Worm (Caenorhabditis elegans) whole organism, L1 larva: ENCODE results near the gene str-230.
A peak's percentile ranks its signal among the peaks of the same experiment; 100 is the strongest.

Experiments used
- C04F5.9 ChIP-seq: sonication (generic microtip); optimal IDR thresholded peaks from 2 replicates; lab custom pipeline; 2016; ENCODE audit warnings: missing genetic modification characterization, missing compliant biosample characterization
- C16A3.4 ChIP-seq: fragments of 150-350 bp; optimal IDR thresholded peaks from 2 replicates; lab custom pipeline; 2014; ENCODE audit warnings: missing biosample characterization, missing genetic modification characterization
- aha-1 ChIP-seq: fragments of 150-350 bp; optimal IDR thresholded peaks from 2 replicates; lab custom pipeline; 2014; ENCODE audit warnings: missing biosample characterization, missing genetic modification characterization
- aly-2 ChIP-seq: fragments of 150-350 bp; optimal IDR thresholded peaks from 2 replicates; lab custom pipeline; 2014; ENCODE audit warnings: missing biosample characterization, missing genetic modification characterization
- ama-1 ChIP-seq: fragments of 150-350 bp; optimal IDR thresholded peaks from 2 replicates; lab custom pipeline; 2014
- ceh-8 ChIP-seq: fragments of 200-800 bp; sonication (Bioruptor generic); optimal IDR thresholded peaks from 2 replicates; lab custom pipeline; 2018; ENCODE audit warnings: mild to moderate bottlenecking, missing genetic modification characterization, moderate library complexity, missing compliant biosample characterization
- ceh-82 ChIP-seq, 3 experiments: fragments of 150-350 bp in 1 of 3; sonication (generic microtip) in 2 of 3; optimal IDR thresholded peaks; 2 replicates each; lab custom pipeline; 2014 to 2017; ENCODE audit warnings: missing biosample characterization in 3 of 3, missing genetic modification characterization in 3 of 3
- ceh-90 ChIP-seq: sonication (generic microtip); optimal IDR thresholded peaks from 2 replicates; lab custom pipeline; 2016; ENCODE audit warnings: missing genetic modification characterization, missing compliant biosample characterization
- efl-1 ChIP-seq, 4 experiments: fragments of 150-350 bp; optimal IDR thresholded peaks in 3 of 4; peaks in 1 of 4; 1 replicate in 1 of 4; 2 replicates in 3 of 4; lab custom pipeline; 2014; ENCODE audit warnings: missing biosample characterization in 2 of 4, missing genetic modification characterization in 2 of 4, missing genetic modification reagents in 2 of 4
- egl-27 ChIP-seq, 2 experiments: fragments of 150-350 bp in 1 of 2; sonication (generic microtip); optimal IDR thresholded peaks; 3 replicates each; lab custom pipeline; 2017 to 2018; ENCODE audit warnings: missing biosample characterization in 2 of 2, missing genetic modification characterization in 2 of 2, missing genetic modification reagents in 2 of 2
- elt-2 ChIP-seq: sonication (generic microtip); optimal IDR thresholded peaks from 2 replicates; lab custom pipeline; 2016; ENCODE audit warnings: missing genetic modification characterization, mild to moderate bottlenecking, inconsistent platforms, missing compliant biosample characterization, missing genetic modification reagents
- elt-3 ChIP-seq, 6 experiments: fragments of 150-350 bp in 1 of 6; sonication (generic microtip); optimal IDR thresholded peaks; 2 replicates each; lab custom pipeline; 2017 to 2018; ENCODE audit warnings: missing biosample characterization in 6 of 6, missing genetic modification characterization in 6 of 6, inconsistent platforms in 1 of 6
- fkh-10 ChIP-seq: sonication (generic microtip); optimal IDR thresholded peaks from 2 replicates; lab custom pipeline; 2017; ENCODE audit warnings: missing biosample characterization, missing genetic modification reagents, missing genetic modification characterization
- grh-1 ChIP-seq: fragments of 200-800 bp; sonication (Bioruptor generic); IDR thresholded peaks from 2 replicates; pipeline ENCODE4 v1.3.6; 2022; ENCODE audit warnings: missing genetic modification reagents, missing genetic modification characterization, missing compliant biosample characterization
- hlh-17 ChIP-seq: fragments of 200-800 bp; sonication (Bioruptor generic); optimal IDR thresholded peaks from 2 replicates; lab custom pipeline; 2018; ENCODE audit warnings: missing genetic modification characterization, mild to moderate bottlenecking, missing compliant biosample characterization, moderate library complexity, borderline replicate concordance
- hpl-2 ChIP-seq: fragments of 150-350 bp; optimal IDR thresholded peaks from 2 replicates; lab custom pipeline; 2014; ENCODE audit warnings: missing biosample characterization, missing genetic modification reagents, missing genetic modification characterization
- irx-1 ChIP-seq: sonication (generic microtip); optimal IDR thresholded peaks from 2 replicates; lab custom pipeline; 2016; ENCODE audit warnings: missing genetic modification characterization, missing compliant biosample characterization
- isw-1 ChIP-seq: fragments of 200-800 bp; sonication (Bioruptor generic); IDR thresholded peaks from 2 replicates; pipeline ENCODE4 v1.3.6; 2022; ENCODE audit warnings: missing genetic modification characterization, missing compliant biosample characterization
- jun-1 ChIP-seq: fragments of 150-350 bp; optimal IDR thresholded peaks from 2 replicates; lab custom pipeline; 2014; ENCODE audit warnings: missing biosample characterization, missing genetic modification reagents, missing genetic modification characterization
- lin-13 ChIP-seq: fragments of 150-350 bp; optimal IDR thresholded peaks from 2 replicates; lab custom pipeline; 2014; ENCODE audit warnings: missing biosample characterization, missing genetic modification reagents, missing genetic modification characterization
- lin-14 ChIP-seq: fragments of 200-800 bp; sonication (Bioruptor generic); optimal IDR thresholded peaks from 2 replicates; lab custom pipeline; 2018; ENCODE audit warnings: mild to moderate bottlenecking, missing genetic modification characterization, moderate library complexity, missing compliant biosample characterization
- lin-15B ChIP-seq: fragments of 150-350 bp; sonication (generic microtip); optimal IDR thresholded peaks from 3 replicates; lab custom pipeline; 2014; ENCODE audit warnings: missing biosample characterization, missing genetic modification characterization
- lin-35 ChIP-seq, 2 experiments: fragments of 150-350 bp; optimal IDR thresholded peaks; 2 replicates each; lab custom pipeline; 2014; ENCODE audit warnings: missing biosample characterization in 2 of 2, missing genetic modification characterization in 2 of 2, missing genetic modification reagents in 2 of 2
- lin-39 ChIP-seq: fragments of 150-350 bp; optimal IDR thresholded peaks from 2 replicates; lab custom pipeline; 2014; ENCODE audit warnings: missing biosample characterization, missing genetic modification reagents, missing genetic modification characterization
- lsy-2 ChIP-seq, 2 experiments: fragments of 150-350 bp; optimal IDR thresholded peaks; 2 replicates each; lab custom pipeline; 2014; ENCODE audit warnings: missing biosample characterization in 2 of 2, missing genetic modification characterization in 2 of 2
- mab-9 ChIP-seq: fragments of 200-800 bp; sonication (Bioruptor generic); IDR thresholded peaks from 2 replicates; pipeline ENCODE4 v1.3.6; 2022; ENCODE audit warnings: missing genetic modification reagents, missing genetic modification characterization, missing compliant biosample characterization
- mdl-1 ChIP-seq, 2 experiments: fragments of 150-350 bp; optimal IDR thresholded peaks; 2 replicates each; lab custom pipeline; 2014 to 2017; ENCODE audit warnings: missing biosample characterization in 2 of 2, missing genetic modification characterization in 2 of 2, inconsistent platforms in 1 of 2
- nhr-19 ChIP-seq: fragments of 200-800 bp; sonication (Bioruptor generic); conservative IDR thresholded peaks from 2 replicates; pipeline ENCODE4 v1.3.6; 2022; ENCODE audit warnings: missing genetic modification characterization, missing compliant biosample characterization
- nhr-20 ChIP-seq: sonication (generic microtip); optimal IDR thresholded peaks from 2 replicates; lab custom pipeline; 2016; ENCODE audit warnings: mild to moderate bottlenecking, missing genetic modification characterization, missing compliant biosample characterization
- nhr-71 ChIP-seq: sonication (generic microtip); optimal IDR thresholded peaks from 2 replicates; lab custom pipeline; 2016; ENCODE audit warnings: mild to moderate bottlenecking, missing genetic modification characterization, moderate library complexity, missing compliant biosample characterization
- nhr-76 ChIP-seq: sonication (generic microtip); optimal IDR thresholded peaks from 2 replicates; lab custom pipeline; 2017; ENCODE audit warnings: missing biosample characterization, missing genetic modification characterization
- nhr-77 ChIP-seq: fragments of 150-350 bp; optimal IDR thresholded peaks from 2 replicates; lab custom pipeline; 2014; ENCODE audit warnings: missing biosample characterization, missing genetic modification characterization
- nhr-85 ChIP-seq: sonication (generic microtip); peaks from one replicate; lab custom pipeline; 2016; ENCODE audit warnings: missing genetic modification characterization, inconsistent platforms, missing compliant biosample characterization
- pag-3 ChIP-seq: sonication (generic microtip); optimal IDR thresholded peaks from 2 replicates; lab custom pipeline; 2017; ENCODE audit warnings: missing genetic modification characterization, mild to moderate bottlenecking, missing compliant biosample characterization, antibody characterized with exemption, borderline replicate concordance; ENCODE audit not compliant: insufficient read depth
- pax-3 ChIP-seq: fragments of 200-800 bp; sonication (Bioruptor generic); optimal IDR thresholded peaks from 2 replicates; lab custom pipeline; 2018; ENCODE audit warnings: mild to moderate bottlenecking, missing genetic modification characterization, moderate library complexity, missing compliant biosample characterization
- pqm-1 ChIP-seq: sonication (generic microtip); optimal IDR thresholded peaks from 3 replicates; lab custom pipeline; 2017; ENCODE audit warnings: missing biosample characterization, missing genetic modification characterization
- snpc-4 ChIP-seq: fragments of 150-350 bp; optimal IDR thresholded peaks from 2 replicates; lab custom pipeline; 2014; ENCODE audit warnings: missing biosample characterization, missing genetic modification characterization
- snu-23 ChIP-seq: sonication (generic microtip); optimal IDR thresholded peaks from 2 replicates; lab custom pipeline; 2016; ENCODE audit warnings: missing genetic modification characterization, missing compliant biosample characterization
- sox-4 ChIP-seq: sonication (generic microtip); optimal IDR thresholded peaks from 2 replicates; lab custom pipeline; 2016; ENCODE audit warnings: missing genetic modification characterization, missing compliant biosample characterization
- swsn-7 ChIP-seq: sonication (generic microtip); optimal IDR thresholded peaks from 2 replicates; lab custom pipeline; 2016; ENCODE audit warnings: missing genetic modification characterization, missing compliant biosample characterization
- tlp-1 ChIP-seq: fragments of 150-350 bp; optimal IDR thresholded peaks from 2 replicates; lab custom pipeline; 2014; ENCODE audit warnings: missing biosample characterization, missing genetic modification characterization
- unc-130 ChIP-seq: fragments of 150-350 bp; optimal IDR thresholded peaks from 2 replicates; lab custom pipeline; 2017; ENCODE audit warnings: missing biosample characterization, missing genetic modification characterization, inconsistent platforms
- unc-86 ChIP-seq: sonication (generic microtip); optimal IDR thresholded peaks from 2 replicates; lab custom pipeline; 2016; ENCODE audit warnings: missing genetic modification characterization, missing compliant biosample characterization
- zag-1 ChIP-seq: fragments of 150-350 bp; optimal IDR thresholded peaks from 2 replicates; lab custom pipeline; 2014; ENCODE audit warnings: missing biosample characterization, missing genetic modification characterization
- zip-4 ChIP-seq: fragments of 200-800 bp; sonication (Bioruptor generic); optimal IDR thresholded peaks from 2 replicates; lab custom pipeline; 2018; ENCODE audit warnings: mild to moderate bottlenecking, missing genetic modification characterization, moderate library complexity, missing compliant biosample characterization

The str-230 gene

DNA sequence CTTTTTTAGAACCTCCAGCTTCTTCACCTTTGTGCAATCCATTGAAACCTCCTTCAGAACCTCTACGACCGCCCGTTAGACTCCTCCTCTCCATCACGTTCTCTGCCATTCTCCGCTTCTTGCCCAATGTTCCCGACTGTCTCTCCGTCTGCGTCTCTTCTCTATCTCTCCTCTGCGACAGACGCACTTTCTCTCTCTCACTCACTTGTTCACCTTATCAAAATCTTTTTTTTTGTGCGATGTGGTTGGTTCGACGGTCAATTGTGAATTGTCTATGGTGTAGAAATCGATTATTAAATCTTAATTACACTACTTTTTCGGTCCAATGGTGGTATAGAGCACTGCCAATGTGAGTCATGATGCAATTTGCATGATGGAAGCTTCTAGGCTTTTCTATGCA, 17.2 kb downstream of the str-230 start, which contains the start of gene atfs-1 (continued):
- TF ChIP-seq jun-1 (peak; percentile 70), nhr-20 (tag; lab: Kevin White, UChicago) (peak; percentile 82), egl-27 (tag; optimal IDR thresholded peaks at IDR 0.05; lab: Kevin White, UChicago) (peak in 1 of 2 experiments; percentile 6), nhr-77 (tag; lab: Kevin White, UChicago) (peak; percentile 63), aha-1 (tag; lab: Kevin White, UChicago) (no peak), lin-15B (tag; lab: Kevin White, UChicago) (peak; percentile 21), elt-2 (tag; lab: Kevin White, UChicago) (peak; percentile 66), snu-23 (peak; percentile 86), ceh-8 (no peak)

- TF ChIP-seq snu-23 (no peak), mdl-1 (tag; optimal IDR thresholded peaks at IDR 0.05; lab: Kevin White, UChicago) (no peak), pag-3 (tag; lab: Kevin White, UChicago) (no peak), efl-1 (optimal IDR thresholded peaks at IDR 0.05; lab: Kevin White, UChicago) (no peak), efl-1 (GFP tag; optimal IDR thresholded peaks at IDR 0.05 in 1 of 2; lab: Kevin White, UChicago) (peak in 1 of 2 experiments; percentile 20)
- TF ChIP-seq, all 84 proteins: peak for 1
Observed at ce11 chrV:14192870-14193269, 17.8 kb downstream of the str-230 start.

- TF ChIP-seq zag-1 (tag; lab: Kevin White, UChicago) (no peak), hlh-17 (GFP tag; lab: Kevin White, UChicago) (no peak), tlp-1 (no peak), pax-3 (no peak), hpl-2 (no peak), nhr-85 (tag; lab: Kevin White, UChicago) (no peak), nhr-71 (tag; lab: Kevin White, UChicago) (no peak), pqm-1 (tag; lab: Kevin White, UChicago) (no peak), snpc-4 (tag; lab: Kevin White, UChicago) (no peak), unc-86 (tag; lab: Kevin White, UChicago) (no peak)
Observed at ce11 chrV:14187104-14187503, 23.5 kb downstream of the str-230 start.

DNA sequence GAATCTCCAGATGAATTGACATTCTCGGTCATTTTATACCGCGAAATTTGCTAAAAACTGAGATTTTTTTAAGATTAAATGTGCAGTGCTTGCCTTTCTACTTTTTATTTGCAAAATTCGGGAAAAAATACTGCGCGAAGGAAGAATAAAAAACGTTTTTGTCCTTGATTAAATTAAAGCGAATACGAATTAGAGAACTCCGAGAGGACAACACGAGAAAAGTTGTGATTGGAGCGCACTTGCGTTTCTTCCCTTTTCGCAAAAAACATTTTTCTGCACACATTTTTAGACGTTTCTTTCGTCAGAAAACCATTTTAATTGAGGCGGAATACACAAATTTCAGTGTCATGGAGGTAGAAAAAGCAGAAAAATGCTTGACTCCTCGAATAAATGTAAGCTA, 25.2 kb downstream of the str-230 start, which contains the start of the genes trm-1 and ints-2:
TSS of gene trm-1 (minus strand) at position 175 of the 400 bp plus-strand sequence.
TSS of gene ints-2 (plus strand) at position 249 of the 400 bp plus-strand sequence.
- TF ChIP-seq zip-4 (GFP tag; lab: Kevin White, UChicago) (peak; percentile 44), irx-1 (tag; lab: Kevin White, UChicago) (peak; percentile 51), jun-1 (no peak), swsn-7 (tag; lab: Kevin White, UChicago) (peak; percentile 71), sox-4 (tag; lab: Kevin White, UChicago) (no peak), C16A3.4 (tag; lab: Kevin White, UChicago) (peak; percentile 52), nhr-19 (GFP tag; lab: Robert Waterston, UW) (peak; percentile 52), nhr-76 (no peak), efl-1 (optimal IDR thresholded peaks at IDR 0.05; lab: Kevin White, UChicago) (peak; percentile 78 to 79), efl-1 (GFP tag; optimal IDR thresholded peaks at IDR 0.05 in 1 of 2; lab: Kevin White, UChicago) (peak; percentile 73 to 97), nhr-71 (tag; lab: Kevin White, UChicago) (peak; percentile 84), unc-130 (tag; lab: Kevin White, UChicago) (peak; percentile 9), egl-27 (tag; optimal IDR thresholded peaks at IDR 0.05; lab: Kevin White, UChicago) (no peak), isw-1 (peak; percentile 30), ceh-90 (tag; lab: Kevin White, UChicago) (peak; percentile 39), ama-1 (lab: Kevin White, UChicago) (no peak), grh-1 (peak; percentile 45), unc-86 (tag; lab: Kevin White, UChicago) (peak; percentile 41), lin-35 (GFP tag; optimal IDR thresholded peaks at IDR 0.05; lab: Kevin White, UChicago) (peak; percentile 70 to 82), lin-39 (tag; lab: Kevin White, UChicago) (peak; percentile 33), lin-14 (peak; percentile 83), lsy-2 (tag; optimal IDR thresholded peaks at IDR 0.05; lab: Kevin White, UChicago) (peak; percentile 67 to 84), C04F5.9 (tag; lab: Kevin White, UChicago) (peak; percentile 12), mab-9 (no peak), elt-3 (tag; optimal IDR thresholded peaks at IDR 0.05; lab: Kevin White, UChicago) (peak in 1 of 6 experiments; percentile 5), zag-1 (tag; lab: Kevin White, UChicago) (no peak), aly-2 (tag; lab: Kevin White, UChicago) (peak; percentile 21), lin-13 (GFP tag; lab: Kevin White, UChicago) (peak; percentile 41), snu-23 (peak; percentile 73), fkh-10 (GFP tag; lab: Kevin White, UChicago) (no peak), nhr-85 (tag; lab: Kevin White, UChicago) (peak; percentile 86), snpc-4 (tag; lab: Kevin White, UChicago) (peak; percentile 54), ceh-82 (tag; optimal IDR thresholded peaks at IDR 0.05; lab: Kevin White, UChicago) (peak; percentile 61 to 69 (median 65))
